Worm (Caenorhabditis elegans) whole organism, L1 larva: Measurements from ENCODE around the gene eif-3.L.
A peak's percentile ranks its signal among the peaks of the same experiment; 100 is the strongest.

Experiments used
- C04F5.9 ChIP-seq: sonication (generic microtip); optimal IDR thresholded peaks from 2 replicates; lab custom pipeline; 2016; ENCODE audit warnings: missing genetic modification characterization, missing compliant biosample characterization
- C34B4.2 ChIP-seq: sonication (generic microtip); optimal IDR thresholded peaks from 2 replicates; lab custom pipeline; 2017; ENCODE audit warnings: mild to moderate bottlenecking, missing genetic modification characterization, missing compliant biosample characterization
- F16B12.6 ChIP-seq: fragments of 150-350 bp; optimal IDR thresholded peaks from 2 replicates; lab custom pipeline; 2014; ENCODE audit warnings: missing biosample characterization, missing genetic modification characterization
- Y116A8C.19 ChIP-seq: sonication (generic microtip); optimal IDR thresholded peaks from 2 replicates; lab custom pipeline; 2016; ENCODE audit warnings: missing compliant biosample characterization, missing genetic modification characterization, borderline replicate concordance
- aha-1 ChIP-seq: fragments of 150-350 bp; optimal IDR thresholded peaks from 2 replicates; lab custom pipeline; 2014; ENCODE audit warnings: missing biosample characterization, missing genetic modification characterization
- alr-1 ChIP-seq: fragments of 200-800 bp; sonication (Bioruptor generic); optimal IDR thresholded peaks from 2 replicates; lab custom pipeline; 2018; ENCODE audit warnings: borderline replicate concordance, mild to moderate bottlenecking, missing genetic modification characterization, missing compliant biosample characterization
- aly-2 ChIP-seq: fragments of 150-350 bp; optimal IDR thresholded peaks from 2 replicates; lab custom pipeline; 2014; ENCODE audit warnings: missing biosample characterization, missing genetic modification characterization
- blmp-1 ChIP-seq: fragments of 150-350 bp; optimal IDR thresholded peaks from 2 replicates; lab custom pipeline; 2014; ENCODE audit warnings: missing biosample characterization, missing genetic modification characterization
- ceh-82 ChIP-seq, 3 experiments: fragments of 150-350 bp in 1 of 3; sonication (generic microtip) in 2 of 3; optimal IDR thresholded peaks; 2 replicates each; lab custom pipeline; 2014 to 2017; ENCODE audit warnings: missing biosample characterization in 3 of 3, missing genetic modification characterization in 3 of 3
- ceh-90 ChIP-seq: sonication (generic microtip); optimal IDR thresholded peaks from 2 replicates; lab custom pipeline; 2016; ENCODE audit warnings: missing genetic modification characterization, missing compliant biosample characterization
- ces-1 ChIP-seq: fragments of 150-350 bp; optimal IDR thresholded peaks from 2 replicates; lab custom pipeline; 2014; ENCODE audit warnings: missing biosample characterization, missing genetic modification reagents, missing genetic modification characterization
- dsc-1 ChIP-seq: sonication (generic microtip); optimal IDR thresholded peaks from 2 replicates; lab custom pipeline; 2016; ENCODE audit warnings: mild to moderate bottlenecking, missing genetic modification characterization, missing compliant biosample characterization
- efl-1 ChIP-seq, 4 experiments: fragments of 150-350 bp; optimal IDR thresholded peaks in 3 of 4; peaks in 1 of 4; 1 replicate in 1 of 4; 2 replicates in 3 of 4; lab custom pipeline; 2014; ENCODE audit warnings: missing biosample characterization in 2 of 4, missing genetic modification characterization in 2 of 4, missing genetic modification reagents in 2 of 4
- egl-27 ChIP-seq, 2 experiments: fragments of 150-350 bp in 1 of 2; sonication (generic microtip); optimal IDR thresholded peaks; 3 replicates each; lab custom pipeline; 2017 to 2018; ENCODE audit warnings: missing biosample characterization in 2 of 2, missing genetic modification characterization in 2 of 2, missing genetic modification reagents in 2 of 2
- elt-3 ChIP-seq, 6 experiments: fragments of 150-350 bp in 1 of 6; sonication (generic microtip); optimal IDR thresholded peaks; 2 replicates each; lab custom pipeline; 2017 to 2018; ENCODE audit warnings: missing biosample characterization in 6 of 6, missing genetic modification characterization in 6 of 6, inconsistent platforms in 1 of 6
- fkh-4 ChIP-seq: sonication (generic microtip); optimal IDR thresholded peaks from 2 replicates; lab custom pipeline; 2016; ENCODE audit warnings: missing compliant biosample characterization, missing genetic modification characterization, borderline replicate concordance
- fkh-8 ChIP-seq: sonication (generic microtip); optimal IDR thresholded peaks from 2 replicates; lab custom pipeline; 2016; ENCODE audit warnings: mild to moderate bottlenecking, missing genetic modification characterization, missing compliant biosample characterization
- hlh-4 ChIP-seq: sonication (generic microtip); optimal IDR thresholded peaks from 2 replicates; lab custom pipeline; 2016; ENCODE audit warnings: mild to moderate bottlenecking, missing genetic modification characterization, missing compliant biosample characterization
- hpl-2 ChIP-seq: fragments of 150-350 bp; optimal IDR thresholded peaks from 2 replicates; lab custom pipeline; 2014; ENCODE audit warnings: missing biosample characterization, missing genetic modification reagents, missing genetic modification characterization
- irx-1 ChIP-seq: sonication (generic microtip); optimal IDR thresholded peaks from 2 replicates; lab custom pipeline; 2016; ENCODE audit warnings: missing genetic modification characterization, missing compliant biosample characterization
- lin-13 ChIP-seq: fragments of 150-350 bp; optimal IDR thresholded peaks from 2 replicates; lab custom pipeline; 2014; ENCODE audit warnings: missing biosample characterization, missing genetic modification reagents, missing genetic modification characterization
- lin-14 ChIP-seq: fragments of 200-800 bp; sonication (Bioruptor generic); optimal IDR thresholded peaks from 2 replicates; lab custom pipeline; 2018; ENCODE audit warnings: mild to moderate bottlenecking, missing genetic modification characterization, moderate library complexity, missing compliant biosample characterization
- lin-35 ChIP-seq, 2 experiments: fragments of 150-350 bp; optimal IDR thresholded peaks; 2 replicates each; lab custom pipeline; 2014; ENCODE audit warnings: missing biosample characterization in 2 of 2, missing genetic modification characterization in 2 of 2, missing genetic modification reagents in 2 of 2
- lin-39 ChIP-seq: fragments of 150-350 bp; optimal IDR thresholded peaks from 2 replicates; lab custom pipeline; 2014; ENCODE audit warnings: missing biosample characterization, missing genetic modification reagents, missing genetic modification characterization
- lsy-2 ChIP-seq, 2 experiments: fragments of 150-350 bp; optimal IDR thresholded peaks; 2 replicates each; lab custom pipeline; 2014; ENCODE audit warnings: missing biosample characterization in 2 of 2, missing genetic modification characterization in 2 of 2
- mab-9 ChIP-seq: fragments of 200-800 bp; sonication (Bioruptor generic); IDR thresholded peaks from 2 replicates; pipeline ENCODE4 v1.3.6; 2022; ENCODE audit warnings: missing genetic modification reagents, missing genetic modification characterization, missing compliant biosample characterization
- mef-2 ChIP-seq: fragments of 150-350 bp; optimal IDR thresholded peaks from 2 replicates; lab custom pipeline; 2014; ENCODE audit warnings: missing biosample characterization, missing genetic modification characterization
- nhr-12 ChIP-seq: sonication (generic microtip); optimal IDR thresholded peaks from 2 replicates; lab custom pipeline; 2017; ENCODE audit warnings: missing biosample characterization, missing genetic modification characterization
- nhr-19 ChIP-seq: fragments of 200-800 bp; sonication (Bioruptor generic); conservative IDR thresholded peaks from 2 replicates; pipeline ENCODE4 v1.3.6; 2022; ENCODE audit warnings: missing genetic modification characterization, missing compliant biosample characterization
- nhr-20 ChIP-seq: sonication (generic microtip); optimal IDR thresholded peaks from 2 replicates; lab custom pipeline; 2016; ENCODE audit warnings: mild to moderate bottlenecking, missing genetic modification characterization, missing compliant biosample characterization
- nhr-47 ChIP-seq: sonication (generic microtip); optimal IDR thresholded peaks from 2 replicates; lab custom pipeline; 2016; ENCODE audit warnings: mild to moderate bottlenecking, missing genetic modification characterization, moderate library complexity, missing compliant biosample characterization
- nhr-71 ChIP-seq: sonication (generic microtip); optimal IDR thresholded peaks from 2 replicates; lab custom pipeline; 2016; ENCODE audit warnings: mild to moderate bottlenecking, missing genetic modification characterization, moderate library complexity, missing compliant biosample characterization
- nhr-84 ChIP-seq: sonication (generic microtip); optimal IDR thresholded peaks from 2 replicates; lab custom pipeline; 2017; ENCODE audit warnings: missing biosample characterization, missing genetic modification characterization
- pqm-1 ChIP-seq: sonication (generic microtip); optimal IDR thresholded peaks from 3 replicates; lab custom pipeline; 2017; ENCODE audit warnings: missing biosample characterization, missing genetic modification characterization
- rnt-1 ChIP-seq: sonication (generic microtip); optimal IDR thresholded peaks from 2 replicates; lab custom pipeline; 2016; ENCODE audit warnings: mild to moderate bottlenecking, missing genetic modification characterization, moderate library complexity, missing compliant biosample characterization
- skn-1 ChIP-seq: fragments of 150-350 bp; optimal IDR thresholded peaks from 2 replicates; lab custom pipeline; 2014; ENCODE audit warnings: missing biosample characterization, missing genetic modification characterization
- snu-23 ChIP-seq: sonication (generic microtip); optimal IDR thresholded peaks from 2 replicates; lab custom pipeline; 2016; ENCODE audit warnings: missing genetic modification characterization, missing compliant biosample characterization
- sox-4 ChIP-seq: sonication (generic microtip); optimal IDR thresholded peaks from 2 replicates; lab custom pipeline; 2016; ENCODE audit warnings: missing genetic modification characterization, missing compliant biosample characterization
- tbx-2 ChIP-seq: sonication (generic microtip); optimal IDR thresholded peaks from 2 replicates; lab custom pipeline; 2016; ENCODE audit warnings: missing genetic modification characterization, missing compliant biosample characterization
- unc-130 ChIP-seq: fragments of 150-350 bp; optimal IDR thresholded peaks from 2 replicates; lab custom pipeline; 2017; ENCODE audit warnings: missing biosample characterization, missing genetic modification characterization, inconsistent platforms
- unc-62 ChIP-seq: fragments of 150-350 bp; optimal IDR thresholded peaks from 2 replicates; lab custom pipeline; 2014; ENCODE audit warnings: missing biosample characterization, missing genetic modification reagents, missing genetic modification characterization
- unc-98 ChIP-seq: fragments of 200-800 bp; sonication (Bioruptor generic); IDR thresholded peaks from 2 replicates; pipeline ENCODE4 v1.3.6; 2022; ENCODE audit warnings: missing genetic modification characterization, missing compliant biosample characterization
- vab-15 ChIP-seq: sonication (generic microtip); optimal IDR thresholded peaks from 2 replicates; lab custom pipeline; 2017; ENCODE audit warnings: missing genotype, mild to moderate bottlenecking, missing genetic modification characterization, missing compliant biosample characterization
- xbp-1 ChIP-seq: sonication (generic microtip); optimal IDR thresholded peaks from 2 replicates; lab custom pipeline; 2016; ENCODE audit warnings: missing genetic modification characterization, missing compliant biosample characterization
- zip-4 ChIP-seq: fragments of 200-800 bp; sonication (Bioruptor generic); optimal IDR thresholded peaks from 2 replicates; lab custom pipeline; 2018; ENCODE audit warnings: mild to moderate bottlenecking, missing genetic modification characterization, moderate library complexity, missing compliant biosample characterization
- ztf-11 ChIP-seq, 2 experiments: sonication (generic microtip); optimal IDR thresholded peaks; 2 replicates each; lab custom pipeline; 2016 to 2017; ENCODE audit warnings: missing genetic modification characterization in 2 of 2, missing biosample characterization in 1 of 2, missing compliant biosample characterization in 1 of 2
- ztf-4 ChIP-seq: fragments of 150-350 bp; optimal IDR thresholded peaks from 2 replicates; lab custom pipeline; 2014; ENCODE audit warnings: missing biosample characterization, missing genetic modification characterization

Gene eif-3.L

DNA sequence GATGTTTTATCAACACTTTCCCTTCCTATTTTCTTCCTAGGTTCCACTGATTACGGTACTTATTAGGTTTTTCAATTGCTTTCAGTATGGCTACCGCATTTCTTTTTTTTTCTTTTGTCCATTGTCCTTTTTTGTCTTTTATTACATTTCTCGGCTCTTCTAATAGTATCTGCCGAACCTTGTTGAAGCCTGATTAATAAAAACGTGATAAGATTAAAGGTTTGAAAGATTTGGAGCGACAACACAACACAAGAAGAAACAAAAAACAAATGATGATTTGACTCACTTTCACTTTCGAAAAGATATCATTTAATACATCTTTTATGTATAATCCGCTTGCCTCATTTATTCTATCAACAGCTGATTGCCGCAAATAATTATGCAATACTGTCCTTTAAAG, 42.7 kb upstream of the eif-3.L start, which contains the start of gene C25H3.15:
Gene C25H3.15, plus strand, starts transcription at position 301 of the 400 bp plus-strand sequence.
- TF ChIP-seq lin-13 (GFP tag; lab: Kevin White, UChicago): no peak
- TF ChIP-seq ceh-82 (tag; optimal IDR thresholded peaks at IDR 0.05; lab: Kevin White, UChicago): no peak
- no peak for TF ChIP-seq hlh-4 (tag; lab: Kevin White, UChicago)
- TF ChIP-seq ztf-4: no peak

ce11 chrII:5663180-5663791, 41.0 kb upstream of the eif-3.L start:
- TF ChIP-seq Y116A8C.19 (tag; lab: Kevin White, UChicago): no peak
- no peak for TF ChIP-seq aly-2 (tag; lab: Kevin White, UChicago)
- TF ChIP-seq elt-3 (tag; optimal IDR thresholded peaks at IDR 0.05; lab: Kevin White, UChicago): peak in 1 of 6 experiments; percentile 31
- no peak for TF ChIP-seq pqm-1 (tag; lab: Kevin White, UChicago)
- TF ChIP-seq blmp-1 (tag; lab: Kevin White, UChicago): peak; percentile 59
- TF ChIP-seq hpl-2 (GFP tag; lab: Kevin White, UChicago): no peak
- TF ChIP-seq nhr-20: peak; percentile 0
- TF ChIP-seq egl-27 (tag; optimal IDR thresholded peaks at IDR 0.05; lab: Kevin White, UChicago): no peak
- TF ChIP-seq lin-39 (tag; lab: Kevin White, UChicago): no peak
- no peak for TF ChIP-seq ces-1 (GFP tag; lab: Kevin White, UChicago)
- peak; percentile 2 for TF ChIP-seq xbp-1 (tag; lab: Kevin White, UChicago)
- TF ChIP-seq ceh-90: no peak
- peak; percentile 41 for TF ChIP-seq snu-23 (GFP tag; lab: Kevin White, UChicago)
- TF ChIP-seq lsy-2 (tag; optimal IDR thresholded peaks at IDR 0.05; lab: Kevin White, UChicago): peak; percentile 20 to 29
- TF ChIP-seq nhr-19 (GFP tag; lab: Robert Waterston, UW): no peak; the same call in 1 of the 2 replicates
- no peak for TF ChIP-seq fkh-4
- no peak for TF ChIP-seq skn-1
- no peak for TF ChIP-seq rnt-1 (tag; lab: Kevin White, UChicago)
- no peak for TF ChIP-seq ztf-11 (tag; optimal IDR thresholded peaks at IDR 0.05; lab: Kevin White, UChicago)
- peak; percentile 43 for TF ChIP-seq nhr-71 (tag; lab: Kevin White, UChicago)
- peak; percentile 48 for TF ChIP-seq mef-2 (tag; lab: Kevin White, UChicago)
- no peak for TF ChIP-seq unc-130
- TF ChIP-seq lin-13 (GFP tag; lab: Kevin White, UChicago): no peak
- TF ChIP-seq aha-1 (tag; lab: Kevin White, UChicago): no peak
- peak in 1 of 2 experiments; percentile 6 for TF ChIP-seq lin-35 (GFP tag; optimal IDR thresholded peaks at IDR 0.05; lab: Kevin White, UChicago)
- no peak for TF ChIP-seq nhr-84 (tag; lab: Kevin White, UChicago)
- peak; percentile 24 for TF ChIP-seq nhr-47 (tag; lab: Kevin White, UChicago)
- no peak for TF ChIP-seq alr-1 (tag; lab: Kevin White, UChicago)
- TF ChIP-seq irx-1: no peak
- peak; percentile 55 for TF ChIP-seq lin-14 (GFP tag; lab: Kevin White, UChicago)
- TF ChIP-seq C04F5.9 (tag; lab: Kevin White, UChicago): no peak

DNA sequence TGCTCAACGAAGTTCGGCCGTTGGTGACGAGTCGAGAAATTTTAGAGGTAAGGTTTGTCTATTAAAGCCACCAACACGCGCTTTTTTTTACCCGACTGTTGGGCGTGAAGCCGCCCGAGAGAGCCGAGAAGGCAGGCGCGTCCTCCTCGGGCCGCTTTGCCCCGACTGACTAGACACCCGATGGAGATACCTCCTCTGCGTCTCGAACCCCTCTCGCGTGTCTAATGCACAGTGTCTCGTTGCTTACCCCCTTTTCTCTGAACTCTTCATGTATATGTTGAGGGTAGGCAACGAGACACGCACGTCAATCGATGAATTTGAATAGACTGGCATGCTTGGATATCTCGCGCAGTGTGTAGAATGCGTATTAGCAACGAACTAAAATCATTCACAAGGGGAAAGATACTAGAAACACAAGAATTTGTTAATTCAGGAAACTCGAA, 39.5 kb upstream of the eif-3.L start:
- TF ChIP-seq nhr-12 (no peak), F16B12.6 (tag; lab: Kevin White, UChicago) (peak; percentile 31), fkh-4 (peak; percentile 26), vab-15 (tag; lab: Kevin White, UChicago) (no peak), unc-130 (peak; percentile 5), unc-98 (GFP tag; lab: Robert Waterston, UW) (no peak), nhr-19 (GFP tag; lab: Robert Waterston, UW) (peak; percentile 84), xbp-1 (tag; lab: Kevin White, UChicago) (peak; percentile 82), C34B4.2 (tag; lab: Kevin White, UChicago) (no peak), unc-62 (GFP tag; lab: Kevin White, UChicago) (no peak), fkh-8 (peak; percentile 92), aha-1 (tag; lab: Kevin White, UChicago) (no peak), efl-1 (optimal IDR thresholded peaks at IDR 0.05; lab: Kevin White, UChicago) (peak; percentile 74 to 76), efl-1 (GFP tag; optimal IDR thresholded peaks at IDR 0.05 in 1 of 2; lab: Kevin White, UChicago) (peak; percentile 54 to 93), sox-4 (tag; lab: Kevin White, UChicago) (peak; percentile 48), lin-35 (GFP tag; optimal IDR thresholded peaks at IDR 0.05; lab: Kevin White, UChicago) (peak; percentile 75 to 77), mab-9 (GFP tag; lab: Robert Waterston, UW) (peak; percentile 71), nhr-84 (tag; lab: Kevin White, UChicago) (peak; percentile 66), egl-27 (tag; optimal IDR thresholded peaks at IDR 0.05; lab: Kevin White, UChicago) (peak in 1 of 2 experiments; percentile 2), snu-23 (GFP tag; lab: Kevin White, UChicago) (peak; percentile 88), zip-4 (GFP tag; lab: Kevin White, UChicago) (peak; percentile 45), dsc-1 (tag; lab: Kevin White, UChicago) (peak; percentile 76), tbx-2 (tag; lab: Kevin White, UChicago) (peak; percentile 81)
